Fruit fly (Drosophila melanogaster) whole organism: ENCODE measurements around the gene swm.

Experiments
- EcR ChIP-seq, 2 experiments: fragments of >200 bp; optimal IDR thresholded peaks; 2 replicates each; lab custom pipeline; 2017; ENCODE audit warnings: missing biosample characterization in 2 of 2, missing genetic modification characterization in 2 of 2, missing genetic modification reagents in 2 of 2
- psq ChIP-seq: fragments of >200 bp; optimal IDR thresholded peaks from 2 replicates; lab custom pipeline; 2017
- usp ChIP-seq: fragments of >200 bp; optimal IDR thresholded peaks from 2 replicates; lab custom pipeline; 2017; ENCODE audit warnings: missing biosample characterization, missing genetic modification characterization, mixed read lengths

dm6 chr2L:19444734-19445140 is 48.3 kb upstream of the swm start, which contains the start of gene Hs2st:
- no peak for TF ChIP-seq usp (GFP tag; lab: Kevin White, UChicago)
- TF ChIP-seq psq (lab: Kevin White, UChicago): no peak
- TF ChIP-seq EcR (GFP tag; optimal IDR thresholded peaks at IDR 0.05; lab: Kevin White, UChicago): no peak
